Worm (Caenorhabditis elegans): ENCODE measurements around the gene Y6E2A.7.

DNA sequence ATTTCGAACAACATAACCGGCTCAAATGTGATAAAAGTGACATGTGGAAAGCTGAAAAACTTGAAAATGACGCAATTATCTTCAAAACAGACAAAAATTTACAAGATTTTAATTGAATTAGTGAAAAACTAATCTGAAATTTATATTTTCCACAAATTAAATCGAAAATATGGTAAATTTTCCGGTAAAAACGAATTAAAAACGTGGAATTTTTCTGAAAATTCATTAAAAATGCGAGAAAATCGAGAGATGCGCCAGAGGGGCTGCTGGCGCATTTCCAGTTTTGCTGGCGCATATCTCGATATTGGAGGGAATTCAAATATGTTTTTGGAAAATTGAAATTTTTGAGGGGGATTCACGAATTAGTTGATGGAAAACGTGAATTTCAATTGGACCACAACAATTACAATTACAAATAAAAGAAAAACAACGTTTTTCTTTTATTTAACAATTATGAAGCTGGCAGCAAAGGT is 46.5 kb downstream of the Y6E2A.7 start, which contains the start of the genes haf-3 and F57A10.2:
- TF ChIP-seq dpff-1 (tag; optimal IDR thresholded peaks at IDR 0.05): no peak
- peak; percentile 28 for TF ChIP-seq nhr-80 (tag; optimal IDR thresholded peaks at IDR 0.05)
- no peak for TF ChIP-seq nhr-120 (GFP tag; IDR thresholded peaks at IDR 0.05)
- no peak for TF ChIP-seq sptf-2 (GFP tag; optimal IDR thresholded peaks at IDR 0.05)

Measured in whole organism, young adult.